Worm (Caenorhabditis elegans): ENCODE measurements around the gene kel-1.

- TF ChIP-seq W03F9.2 (tag; optimal IDR thresholded peaks at IDR 0.05) (no peak), dao-5 (tag; optimal IDR thresholded peaks at IDR 0.05) (no peak), him-1 (tag; optimal IDR thresholded peaks at IDR 0.05) (no peak)
Measured at ce11 chrII:11646276-11646797, 42.4 kb upstream of the kel-1 start, which contains the start of gene ghi-1.
